Fruit fly (Drosophila melanogaster) S2 (cell line): Measurements from ENCODE around the gene CG15312.

ENCODE experiments used
- CG8478 ChIP-seq: fragments of >200 bp; optimal IDR thresholded peaks from 2 replicates; lab custom pipeline; 2018
- CTCF ChIP-seq, 2 experiments: fragments of >200 bp; optimal IDR thresholded peaks; 2 replicates each; lab custom pipeline; 2018

DNA sequence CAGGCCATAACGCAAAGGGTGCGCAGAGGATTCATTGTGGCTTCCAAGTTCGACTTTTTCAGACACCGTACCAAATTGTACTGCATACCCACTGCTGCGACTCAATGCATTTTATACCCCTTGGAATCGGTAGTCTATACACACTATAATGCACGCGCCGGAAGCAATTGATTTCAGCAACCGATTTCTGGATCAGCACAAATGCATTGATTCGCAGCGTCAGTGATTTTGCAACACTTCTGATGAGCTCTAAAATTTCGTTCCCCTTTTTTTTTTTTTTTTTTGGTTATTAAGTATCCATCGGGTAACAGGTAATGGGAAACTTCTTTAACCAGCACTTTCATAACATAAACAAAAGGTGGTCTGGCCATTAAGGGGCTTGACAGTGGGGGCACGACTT is 18.1 kb downstream of the CG15312 start, which contains the start of gene Yp2:
- no peak for TF ChIP-seq CG8478 (lab: Kevin White, UChicago)
- TF ChIP-seq CTCF (optimal IDR thresholded peaks at IDR 0.05; lab: Kevin White, UChicago) = no peak
